Fruit fly (Drosophila melanogaster) whole organism, embryonic: ENCODE data around the gene CG31988.

Source experiments
- BEAF-32 ChIP-seq: fragments of 200-800 bp; sonication (Bioruptor generic); optimal IDR thresholded peaks from 3 replicates; lab custom pipeline; 2017; ENCODE audit warnings: missing biosample characterization, missing genetic modification characterization, mild to moderate bottlenecking, moderate library complexity, missing genetic modification reagents
- Bgb ChIP-seq: fragments of 200-800 bp; sonication (Bioruptor generic); IDR thresholded peaks from 2 replicates; pipeline ENCODE4 v1.3.6; 2022; ENCODE audit warnings: missing biosample characterization, missing genetic modification characterization; ENCODE audit not compliant: partially characterized antibody
- CG10565 ChIP-seq: fragments of 200-800 bp; sonication (Bioruptor generic); optimal IDR thresholded peaks from 3 replicates; lab custom pipeline; 2016; ENCODE audit warnings: missing biosample characterization, mild to moderate bottlenecking, missing genetic modification characterization
- CG1233 ChIP-seq: fragments of 200-800 bp; sonication (Bioruptor generic); optimal IDR thresholded peaks from 4 replicates; lab custom pipeline; 2018; ENCODE audit warnings: missing biosample characterization, mild to moderate bottlenecking, missing genetic modification characterization
- CG13424 ChIP-seq: fragments of 200-800 bp; sonication (Bioruptor generic); optimal IDR thresholded peaks from 2 replicates; lab custom pipeline; 2019; ENCODE audit warnings: missing biosample characterization, mild to moderate bottlenecking, missing genetic modification characterization, moderate library complexity
- CG15601 ChIP-seq: fragments of 200-800 bp; sonication (Bioruptor generic); optimal IDR thresholded peaks from 3 replicates; lab custom pipeline; 2019; ENCODE audit warnings: missing biosample characterization, mild to moderate bottlenecking, missing genetic modification characterization, moderate library complexity
- CG16863 ChIP-seq: fragments of 200-800 bp; sonication (Bioruptor generic); optimal IDR thresholded peaks from 3 replicates; lab custom pipeline; 2016; ENCODE audit warnings: missing biosample characterization, missing genetic modification characterization
- CG1832 ChIP-seq: fragments of 200-800 bp; sonication (Bioruptor generic); optimal IDR thresholded peaks from 2 replicates; lab custom pipeline; 2017; ENCODE audit warnings: missing biosample characterization, mild to moderate bottlenecking, missing genetic modification characterization, inconsistent platforms
- CG18619 ChIP-seq: fragments of 200-800 bp; sonication (Bioruptor generic); optimal IDR thresholded peaks from 3 replicates; lab custom pipeline; 2017; ENCODE audit warnings: missing biosample characterization, mild to moderate bottlenecking, missing genetic modification characterization
- CG2875 ChIP-seq: fragments of 200-800 bp; sonication (Bioruptor generic); optimal IDR thresholded peaks from 2 replicates; lab custom pipeline; 2017; ENCODE audit warnings: missing biosample characterization, mild to moderate bottlenecking, missing genetic modification characterization, missing genetic modification reagents
- CG31441 ChIP-seq: fragments of 200-800 bp; sonication (Bioruptor generic); IDR thresholded peaks from 2 replicates; pipeline ENCODE4 v1.3.6; 2022; ENCODE audit warnings: missing biosample characterization, missing genetic modification characterization
- CG32767 ChIP-seq: fragments of 200-800 bp; sonication (Bioruptor generic); IDR thresholded peaks from 2 replicates; pipeline ENCODE4 v1.3.6; 2022; ENCODE audit warnings: missing biosample characterization, missing genetic modification characterization
- CG5953 ChIP-seq: fragments of 200-800 bp; sonication (Bioruptor generic); IDR thresholded peaks from 2 replicates; pipeline ENCODE4 v1.3.6; 2022; ENCODE audit warnings: missing biosample characterization, missing genetic modification characterization
- CG6175 ChIP-seq: fragments of 200-800 bp; sonication (Bioruptor generic); IDR thresholded peaks from 3 replicates; pipeline ENCODE4 v1.3.6; 2022; ENCODE audit warnings: missing biosample characterization, missing genetic modification characterization
- CG7987 ChIP-seq: fragments of 200-800 bp; sonication (Bioruptor generic); optimal IDR thresholded peaks from 2 replicates; lab custom pipeline; 2018; ENCODE audit warnings: missing biosample characterization, mild to moderate bottlenecking, missing genetic modification characterization, moderate library complexity
- CG8089 ChIP-seq: fragments of 200-800 bp; sonication (Bioruptor generic); optimal IDR thresholded peaks from 3 replicates; lab custom pipeline; 2016; ENCODE audit warnings: missing biosample characterization, missing genetic modification characterization
- CG8388 ChIP-seq: fragments of 200-800 bp; sonication (Bioruptor generic); optimal IDR thresholded peaks from 2 replicates; lab custom pipeline; 2019; ENCODE audit warnings: missing biosample characterization, mild to moderate bottlenecking, missing genetic modification characterization, moderate library complexity
- CG8478 ChIP-seq: fragments of >200 bp; optimal IDR thresholded peaks from 2 replicates; lab custom pipeline; 2018
- CG8924 ChIP-seq: fragments of 200-800 bp; optimal IDR thresholded peaks from 3 replicates; lab custom pipeline; 2019; ENCODE audit warnings: missing biosample characterization, mild to moderate bottlenecking, missing genetic modification characterization, moderate library complexity
- CG9215 ChIP-seq: fragments of 200-800 bp; sonication (Bioruptor generic); IDR thresholded peaks from 2 replicates; pipeline ENCODE4 v1.3.6; 2022; ENCODE audit warnings: missing biosample characterization, missing genetic modification characterization
- Dad ChIP-seq: fragments of 200-800 bp; sonication (Bioruptor generic); optimal IDR thresholded peaks from 3 replicates; lab custom pipeline; 2016; ENCODE audit warnings: missing biosample characterization, missing genetic modification characterization
- ERR ChIP-seq: fragments of 200-800 bp; sonication (Bioruptor generic); optimal IDR thresholded peaks from 2 replicates; lab custom pipeline; 2016; ENCODE audit warnings: missing biosample characterization, missing genetic modification characterization
- H2.0 ChIP-seq: fragments of 200-800 bp; sonication (Bioruptor generic); IDR thresholded peaks from 2 replicates; pipeline ENCODE4 v1.3.6; 2022; ENCODE audit warnings: missing biosample characterization, missing genetic modification characterization
- Hr3 ChIP-seq: fragments of 200-800 bp; sonication (Bioruptor generic); optimal IDR thresholded peaks from 3 replicates; lab custom pipeline; 2016; ENCODE audit warnings: missing biosample characterization, missing genetic modification characterization
- Hsf ChIP-seq: fragments of 200-800 bp; sonication (Bioruptor generic); optimal IDR thresholded peaks from 3 replicates; lab custom pipeline; 2016; ENCODE audit warnings: missing biosample characterization, missing genetic modification characterization
- Meics ChIP-seq: fragments of 200-800 bp; sonication (Bioruptor generic); optimal IDR thresholded peaks from 2 replicates; lab custom pipeline; 2017; ENCODE audit warnings: missing biosample characterization, mild to moderate bottlenecking, missing genetic modification characterization
- NfI ChIP-seq: fragments of 200-800 bp; sonication (Bioruptor generic); optimal IDR thresholded peaks from 3 replicates; lab custom pipeline; 2018; ENCODE audit warnings: missing biosample characterization, mild to moderate bottlenecking, missing genetic modification characterization, moderate library complexity
- Oli ChIP-seq: fragments of 200-800 bp; sonication (Bioruptor generic); optimal IDR thresholded peaks from 2 replicates; lab custom pipeline; 2018; ENCODE audit warnings: missing biosample characterization, mild to moderate bottlenecking, missing genetic modification characterization, moderate library complexity
- Trl ChIP-seq, 3 experiments: fragments of >200 bp in 2 of 3; fragments of 200-800 bp in 1 of 3; sonication (Bioruptor generic) in 1 of 3; optimal IDR thresholded peaks; 2 replicates in 1 of 3; 3 replicates in 2 of 3; lab custom pipeline; 2016 to 2017; ENCODE audit warnings: missing biosample characterization in 1 of 3, missing genetic modification characterization in 1 of 3
- Usf ChIP-seq: fragments of 200-800 bp; sonication (Bioruptor generic); optimal IDR thresholded peaks from 2 replicates; lab custom pipeline; 2017; ENCODE audit warnings: missing genotype, missing biosample characterization, missing genetic modification characterization
- bab2 ChIP-seq: fragments of 200-800 bp; sonication (Bioruptor generic); optimal IDR thresholded peaks from 2 replicates; lab custom pipeline; 2016; ENCODE audit warnings: missing biosample characterization, missing genetic modification characterization
- btn ChIP-seq: fragments of 200-800 bp; sonication (Bioruptor generic); optimal IDR thresholded peaks from 2 replicates; lab custom pipeline; 2016; ENCODE audit warnings: missing biosample characterization, missing genetic modification characterization
- chn ChIP-seq: fragments of 200-800 bp; sonication (Bioruptor generic); optimal IDR thresholded peaks from 2 replicates; lab custom pipeline; 2016; ENCODE audit warnings: missing biosample characterization, missing genetic modification characterization
- corto ChIP-seq: fragments of 200-800 bp; sonication (Bioruptor generic); optimal IDR thresholded peaks from 2 replicates; lab custom pipeline; 2016; ENCODE audit warnings: missing biosample characterization, mild to moderate bottlenecking, missing genetic modification characterization, moderate library complexity
- crol ChIP-seq: fragments of 200-800 bp; sonication (Bioruptor generic); IDR thresholded peaks from 2 replicates; pipeline ENCODE4 v1.3.6; 2022; ENCODE audit warnings: missing biosample characterization, missing genetic modification characterization
- danr ChIP-seq: fragments of 200-800 bp; sonication (Bioruptor generic); IDR thresholded peaks from 2 replicates; pipeline ENCODE4 v1.3.6; 2022; ENCODE audit warnings: missing biosample characterization, missing genetic modification characterization
- gcm ChIP-seq: fragments of 200-800 bp; sonication (Bioruptor generic); optimal IDR thresholded peaks from 2 replicates; lab custom pipeline; 2019; ENCODE audit warnings: missing biosample characterization, mild to moderate bottlenecking, missing genetic modification characterization, moderate library complexity
- ham ChIP-seq: fragments of 200-800 bp; sonication (Bioruptor generic); IDR thresholded peaks from 2 replicates; pipeline ENCODE4 v1.3.6; 2022; ENCODE audit warnings: missing biosample characterization, missing genetic modification characterization
- her ChIP-seq: fragments of 200-800 bp; sonication (Bioruptor generic); optimal IDR thresholded peaks from 2 replicates; lab custom pipeline; 2016; ENCODE audit warnings: missing biosample characterization, missing genetic modification characterization
- hkb ChIP-seq, 2 experiments: fragments of 200-800 bp in 1 of 2; fragments of >200 bp in 1 of 2; sonication (Bioruptor generic) in 1 of 2; IDR thresholded peaks in 1 of 2; optimal IDR thresholded peaks in 1 of 2; 2 replicates each; pipeline versions ENCODE4 v1.3.6 to Lab custom; 2017 to 2022; ENCODE audit warnings: missing biosample characterization in 1 of 2, missing genetic modification characterization in 1 of 2
- phol ChIP-seq: fragments of 200-800 bp; sonication (Bioruptor generic); optimal IDR thresholded peaks from 3 replicates; lab custom pipeline; 2018; ENCODE audit warnings: missing biosample characterization, mild to moderate bottlenecking, missing genetic modification characterization, moderate library complexity
- pita ChIP-seq: fragments of 200-800 bp; sonication (Bioruptor generic); optimal IDR thresholded peaks from 2 replicates; lab custom pipeline; 2017; ENCODE audit warnings: missing biosample characterization, mild to moderate bottlenecking, missing genetic modification characterization
- pros ChIP-seq: fragments of 200-800 bp; sonication (Bioruptor generic); optimal IDR thresholded peaks from 3 replicates; lab custom pipeline; 2019; ENCODE audit warnings: missing biosample characterization, mild to moderate bottlenecking, missing genetic modification characterization, moderate library complexity
- scrt ChIP-seq: fragments of 200-800 bp; sonication (Bioruptor generic); optimal IDR thresholded peaks from 2 replicates; lab custom pipeline; 2018; ENCODE audit warnings: missing biosample characterization, mild to moderate bottlenecking, missing genetic modification characterization, moderate library complexity
- seq ChIP-seq: fragments of 200-800 bp; sonication (Bioruptor generic); IDR thresholded peaks from 2 replicates; pipeline ENCODE4 v1.3.6; 2022; ENCODE audit warnings: missing biosample characterization, missing genetic modification characterization
- sima ChIP-seq: fragments of 200-800 bp; sonication (Bioruptor generic); optimal IDR thresholded peaks from 2 replicates; lab custom pipeline; 2016; ENCODE audit warnings: missing biosample characterization, missing genetic modification characterization
- sna ChIP-seq: fragments of 200-800 bp; sonication (Bioruptor generic); IDR thresholded peaks from 2 replicates; pipeline ENCODE4 v1.3.6; 2022; ENCODE audit warnings: missing biosample characterization, missing genetic modification characterization; ENCODE audit not compliant: partially characterized antibody
- sr ChIP-seq: fragments of 200-800 bp; sonication (Bioruptor generic); IDR thresholded peaks from 3 replicates; pipeline ENCODE4 v1.3.6; 2022; ENCODE audit warnings: missing biosample characterization, missing genetic modification characterization
- sug ChIP-seq: fragments of 200-800 bp; optimal IDR thresholded peaks from 2 replicates; lab custom pipeline; 2019; ENCODE audit warnings: missing biosample characterization, mild to moderate bottlenecking, missing genetic modification characterization, moderate library complexity
- unpg ChIP-seq: fragments of 200-800 bp; sonication (Bioruptor generic); optimal IDR thresholded peaks from 3 replicates; lab custom pipeline; 2018; ENCODE audit warnings: missing biosample characterization, mild to moderate bottlenecking, missing genetic modification characterization, moderate library complexity
- vvl ChIP-seq: fragments of 200-800 bp; sonication (Bioruptor generic); IDR thresholded peaks from 2 replicates; pipeline ENCODE4 v1.3.6; 2022; ENCODE audit warnings: missing biosample characterization, missing genetic modification characterization

Gene CG31988

DNA sequence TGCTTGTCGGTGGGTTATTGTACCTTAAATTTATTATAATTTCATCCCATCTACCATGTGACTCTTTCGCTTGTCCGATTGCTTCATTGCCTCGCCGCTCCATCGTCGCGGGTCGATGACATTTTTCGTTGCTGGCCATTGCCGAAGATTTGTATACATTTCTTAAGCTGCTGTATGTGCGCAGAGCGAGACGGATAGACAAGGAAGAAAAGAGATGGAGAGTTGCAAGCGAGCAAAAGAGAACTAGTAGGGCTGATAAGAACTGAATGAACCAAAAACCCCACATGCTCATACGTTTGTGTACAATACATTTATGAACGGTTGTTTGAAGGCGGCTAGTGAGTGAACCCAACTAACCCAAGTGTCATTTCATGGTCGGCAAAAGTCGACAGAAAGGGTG lies 49.1 kb upstream of the CG31988 start (continued):
- TF ChIP-seq pita (GFP tag; lab: Kevin White, UChicago): no peak
- TF ChIP-seq CG32767 (GFP tag; lab: Robert Waterston, UW): peak; percentile 56; the same call in 1 of the 2 replicates
- TF ChIP-seq H2.0 (GFP tag; lab: Robert Waterston, UW): no peak
- no peak for TF ChIP-seq bab2
- no peak for TF ChIP-seq CG5953
- no peak for TF ChIP-seq NfI (GFP tag; lab: Kevin White, UChicago)
- no peak for TF ChIP-seq Dad (GFP tag; lab: Kevin White, UChicago)
- no peak for TF ChIP-seq CG15601 (tag; lab: Kevin White, UChicago)
- no peak for TF ChIP-seq Meics (GFP tag; lab: Kevin White, UChicago)
- no peak for TF ChIP-seq btn (GFP tag; lab: Kevin White, UChicago)
- TF ChIP-seq CG18619 (GFP tag; lab: Kevin White, UChicago): no peak
- no peak; the same call in 1 of the 2 replicates for TF ChIP-seq vvl (GFP tag; lab: Robert Waterston, UW)
- TF ChIP-seq Trl (optimal IDR thresholded peaks at IDR 0.05; lab: Kevin White, UChicago): peak; percentile 17 to 29
- no peak for TF ChIP-seq Trl (GFP tag; optimal IDR thresholded peaks at IDR 0.05; lab: Kevin White, UChicago)
- no peak for TF ChIP-seq chn (GFP tag; lab: Kevin White, UChicago)
- no peak for TF ChIP-seq CG8089
- no peak for TF ChIP-seq seq (GFP tag; lab: Robert Waterston, UW)
- TF ChIP-seq sima (GFP tag; lab: Kevin White, UChicago): no peak
- peak; percentile 36 for TF ChIP-seq sug
- no peak for TF ChIP-seq ham (GFP tag; lab: Robert Waterston, UW)
- no peak for TF ChIP-seq Hr3 (GFP tag; lab: Kevin White, UChicago)
- no peak for TF ChIP-seq ERR (GFP tag; lab: Kevin White, UChicago)
- TF ChIP-seq sr: no peak
- no peak for TF ChIP-seq scrt
- TF ChIP-seq CG6175 (GFP tag; lab: Robert Waterston, UW): no peak
- no peak for TF ChIP-seq phol (tag; lab: Kevin White, UChicago)
- TF ChIP-seq corto: no peak
- TF ChIP-seq CG8388 (GFP tag; lab: Kevin White, UChicago): no peak
- TF ChIP-seq CG9215 (GFP tag; lab: Robert Waterston, UW): no peak
- TF ChIP-seq CG8924 (tag; lab: Kevin White, UChicago): no peak
- TF ChIP-seq crol (GFP tag; lab: Robert Waterston, UW): no peak
- TF ChIP-seq Hsf (GFP tag; lab: Kevin White, UChicago): no peak
- TF ChIP-seq CG1233: no peak
- no peak for TF ChIP-seq CG31441 (GFP tag; lab: Robert Waterston, UW)
- peak; percentile 89 for TF ChIP-seq pros (GFP tag; lab: Kevin White, UChicago)
- TF ChIP-seq CG7987: peak; percentile 27
- TF ChIP-seq unpg (GFP tag; lab: Kevin White, UChicago): no peak
- no peak for TF ChIP-seq Usf
- TF ChIP-seq CG8478 (lab: Kevin White, UChicago): no peak
- no peak for TF ChIP-seq gcm
- no peak for TF ChIP-seq CG2875 (GFP tag; lab: Kevin White, UChicago)
- no peak for TF ChIP-seq BEAF-32
- no peak for TF ChIP-seq sna (GFP tag; lab: Robert Waterston, UW)
- no peak for TF ChIP-seq CG16863 (GFP tag; lab: Kevin White, UChicago)
- no peak for TF ChIP-seq CG10565 (GFP tag; lab: Kevin White, UChicago)
- TF ChIP-seq CG1832 (GFP tag; lab: Kevin White, UChicago): peak; percentile 65
- TF ChIP-seq Oli: no peak
- no peak for TF ChIP-seq Bgb (GFP tag; lab: Robert Waterston, UW)
- no peak for TF ChIP-seq CG13424
- TF ChIP-seq danr (GFP tag; lab: Robert Waterston, UW): no peak
- no peak for TF ChIP-seq hkb (optimal IDR thresholded peaks at IDR 0.05; lab: Kevin White, UChicago)
- TF ChIP-seq hkb (GFP tag; IDR thresholded peaks at IDR 0.05; lab: Robert Waterston, UW): peak; percentile 28; the same call in 1 of the 2 replicates
- TF ChIP-seq her (GFP tag; lab: Kevin White, UChicago): no peak
